Fruit fly (Drosophila melanogaster) whole organism, embryonic: ENCODE measurements around the gene CG8034.

Source experiments
- Adf1 ChIP-seq: fragments of 200-800 bp; sonication (Bioruptor generic); IDR thresholded peaks from 2 replicates; pipeline ENCODE4 v1.3.6; 2022; ENCODE audit warnings: missing biosample characterization, missing genetic modification characterization
- Atf3 ChIP-seq: fragments of 200-800 bp; sonication (Bioruptor generic); optimal IDR thresholded peaks from 3 replicates; lab custom pipeline; 2016; ENCODE audit warnings: missing biosample characterization, missing genetic modification characterization
- BEAF-32 ChIP-seq: fragments of 200-800 bp; sonication (Bioruptor generic); optimal IDR thresholded peaks from 3 replicates; lab custom pipeline; 2017; ENCODE audit warnings: missing biosample characterization, missing genetic modification characterization, mild to moderate bottlenecking, moderate library complexity, missing genetic modification reagents
- Bgb ChIP-seq: fragments of 200-800 bp; sonication (Bioruptor generic); IDR thresholded peaks from 2 replicates; pipeline ENCODE4 v1.3.6; 2022; ENCODE audit warnings: missing biosample characterization, missing genetic modification characterization; ENCODE audit not compliant: partially characterized antibody
- CG10979 ChIP-seq: fragments of 200-800 bp; sonication (Bioruptor generic); optimal IDR thresholded peaks from 2 replicates; lab custom pipeline; 2018; ENCODE audit warnings: missing biosample characterization, mild to moderate bottlenecking, missing genetic modification characterization, moderate library complexity
- CG1233 ChIP-seq: fragments of 200-800 bp; sonication (Bioruptor generic); optimal IDR thresholded peaks from 4 replicates; lab custom pipeline; 2018; ENCODE audit warnings: missing biosample characterization, mild to moderate bottlenecking, missing genetic modification characterization
- CG12744 ChIP-seq: fragments of 200-800 bp; sonication (Bioruptor generic); optimal IDR thresholded peaks from 2 replicates; lab custom pipeline; 2016; ENCODE audit warnings: missing biosample characterization, missing genetic modification characterization
- CG14710 ChIP-seq: fragments of 200-800 bp; sonication (Bioruptor generic); optimal IDR thresholded peaks from 3 replicates; lab custom pipeline; 2019; ENCODE audit warnings: missing biosample characterization, mild to moderate bottlenecking, missing genetic modification characterization, moderate library complexity
- CG16863 ChIP-seq: fragments of 200-800 bp; sonication (Bioruptor generic); optimal IDR thresholded peaks from 3 replicates; lab custom pipeline; 2016; ENCODE audit warnings: missing biosample characterization, missing genetic modification characterization
- CG17186 ChIP-seq: fragments of 200-800 bp; sonication (Bioruptor generic); optimal IDR thresholded peaks from 3 replicates; lab custom pipeline; 2017; ENCODE audit warnings: missing biosample characterization, missing genetic modification reagents, missing genetic modification characterization
- CG17328 ChIP-seq: fragments of 200-800 bp; sonication (Bioruptor generic); IDR thresholded peaks from 2 replicates; pipeline ENCODE4 v1.3.6; 2022; ENCODE audit warnings: missing biosample characterization, missing genetic modification characterization
- CG34422 ChIP-seq: fragments of 200-800 bp; sonication (Bioruptor generic); IDR thresholded peaks from 3 replicates; pipeline ENCODE4 v1.3.6; 2022; ENCODE audit warnings: missing biosample characterization, missing genetic modification characterization
- CG4617 ChIP-seq: fragments of 200-800 bp; sonication (Bioruptor generic); optimal IDR thresholded peaks from 3 replicates; lab custom pipeline; 2016; ENCODE audit warnings: missing biosample characterization, missing genetic modification characterization, borderline replicate concordance
- CG8359 ChIP-seq: fragments of 200-800 bp; sonication (Bioruptor generic); optimal IDR thresholded peaks from 2 replicates; lab custom pipeline; 2017; ENCODE audit warnings: missing biosample characterization, mild to moderate bottlenecking, missing genetic modification characterization, borderline replicate concordance
- CG8944 ChIP-seq: fragments of 200-800 bp; sonication (Bioruptor generic); optimal IDR thresholded peaks from 3 replicates; lab custom pipeline; 2016; ENCODE audit warnings: missing biosample characterization, missing genetic modification characterization
- CG9609 ChIP-seq: fragments of 200-800 bp; sonication (Bioruptor generic); optimal IDR thresholded peaks from 3 replicates; lab custom pipeline; 2016; ENCODE audit warnings: missing biosample characterization, missing genetic modification characterization
- CG9932 ChIP-seq: fragments of 200-800 bp; sonication (Bioruptor generic); IDR thresholded peaks from 2 replicates; pipeline ENCODE4 v1.3.6; 2022; ENCODE audit warnings: missing biosample characterization, missing genetic modification characterization
- D19B ChIP-seq: fragments of 200-800 bp; sonication (Bioruptor generic); optimal IDR thresholded peaks from 2 replicates; lab custom pipeline; 2017; ENCODE audit warnings: missing biosample characterization, mild to moderate bottlenecking, missing genetic modification characterization
- Dek ChIP-seq: fragments of 200-800 bp; sonication (Bioruptor generic); optimal IDR thresholded peaks from 3 replicates; lab custom pipeline; 2019; ENCODE audit warnings: missing biosample characterization, mild to moderate bottlenecking, missing genetic modification characterization, moderate library complexity
- Dfd ChIP-seq, 2 experiments: fragments of >200 bp; optimal IDR thresholded peaks; 2 replicates each; lab custom pipeline; 2017; ENCODE audit warnings: missing biosample characterization in 2 of 2, missing genetic modification characterization in 2 of 2
- Dref ChIP-seq: fragments of 200-800 bp; sonication (Bioruptor generic); IDR thresholded peaks from 2 replicates; pipeline ENCODE4 v1.3.6; 2022; ENCODE audit warnings: missing biosample characterization, missing genetic modification characterization
- HHEX ChIP-seq: fragments of 200-800 bp; sonication (Bioruptor generic); optimal IDR thresholded peaks from 3 replicates; lab custom pipeline; 2017; ENCODE audit warnings: missing biosample characterization, mild to moderate bottlenecking, missing genetic modification characterization, missing genetic modification reagents
- Hmx ChIP-seq: fragments of 200-800 bp; sonication (Bioruptor generic); optimal IDR thresholded peaks from 2 replicates; lab custom pipeline; 2016; ENCODE audit warnings: missing biosample characterization, missing genetic modification characterization
- Lpt ChIP-seq: fragments of >200 bp; optimal IDR thresholded peaks from 2 replicates; lab custom pipeline; 2018; ENCODE audit warnings: missing biosample characterization, missing genetic modification characterization
- MTF-1 ChIP-seq: fragments of 200-800 bp; sonication (Bioruptor generic); optimal IDR thresholded peaks from 2 replicates; lab custom pipeline; 2018; ENCODE audit warnings: missing biosample characterization, mild to moderate bottlenecking, missing genetic modification characterization, borderline replicate concordance
- NC2α ChIP-seq: fragments of 200-800 bp; sonication (Bioruptor generic); optimal IDR thresholded peaks from 2 replicates; lab custom pipeline; 2016; ENCODE audit warnings: missing biosample characterization, missing genetic modification characterization
- NfI ChIP-seq: fragments of 200-800 bp; sonication (Bioruptor generic); optimal IDR thresholded peaks from 3 replicates; lab custom pipeline; 2018; ENCODE audit warnings: missing biosample characterization, mild to moderate bottlenecking, missing genetic modification characterization, moderate library complexity
- Spps ChIP-seq: fragments of 200-800 bp; sonication (Bioruptor generic); optimal IDR thresholded peaks from 2 replicates; lab custom pipeline; 2018; ENCODE audit warnings: missing biosample characterization, mild to moderate bottlenecking, missing genetic modification characterization
- Sry-β ChIP-seq: fragments of 200-800 bp; sonication (Bioruptor generic); optimal IDR thresholded peaks from 2 replicates; lab custom pipeline; 2018; ENCODE audit warnings: missing biosample characterization, mild to moderate bottlenecking, missing genetic modification characterization, moderate library complexity
- Ssrp ChIP-seq: fragments of 200-800 bp; sonication (Bioruptor generic); optimal IDR thresholded peaks from 2 replicates; lab custom pipeline; 2018; ENCODE audit warnings: missing biosample characterization, mild to moderate bottlenecking, missing genetic modification characterization, moderate library complexity
- abd-A ChIP-seq: fragments of 200-800 bp; sonication (Bioruptor generic); optimal IDR thresholded peaks from 3 replicates; lab custom pipeline; 2019; ENCODE audit warnings: missing biosample characterization, mild to moderate bottlenecking, missing genetic modification characterization, moderate library complexity
- corto ChIP-seq: fragments of 200-800 bp; sonication (Bioruptor generic); optimal IDR thresholded peaks from 2 replicates; lab custom pipeline; 2016; ENCODE audit warnings: missing biosample characterization, mild to moderate bottlenecking, missing genetic modification characterization, moderate library complexity
- fd102C ChIP-seq: fragments of 200-800 bp; sonication (Bioruptor generic); optimal IDR thresholded peaks from 2 replicates; lab custom pipeline; 2018; ENCODE audit warnings: missing biosample characterization, mild to moderate bottlenecking, missing genetic modification characterization, moderate library complexity
- fd64A ChIP-seq: fragments of 200-800 bp; sonication (Bioruptor generic); optimal IDR thresholded peaks from 3 replicates; lab custom pipeline; 2018; ENCODE audit warnings: missing biosample characterization, mild to moderate bottlenecking, missing genetic modification characterization
- grau ChIP-seq: fragments of 200-800 bp; optimal IDR thresholded peaks from 3 replicates; lab custom pipeline; 2019; ENCODE audit warnings: missing biosample characterization, mild to moderate bottlenecking, missing genetic modification characterization, moderate library complexity
- hb ChIP-seq: fragments of 200-800 bp; sonication (Bioruptor generic); IDR thresholded peaks from 3 replicates; pipeline ENCODE4 v1.3.6; 2022; ENCODE audit warnings: missing biosample characterization, missing genetic modification characterization; ENCODE audit not compliant: partially characterized antibody
- her ChIP-seq: fragments of 200-800 bp; sonication (Bioruptor generic); optimal IDR thresholded peaks from 2 replicates; lab custom pipeline; 2016; ENCODE audit warnings: missing biosample characterization, missing genetic modification characterization
- hth ChIP-seq: fragments of >200 bp; optimal IDR thresholded peaks from 2 replicates; lab custom pipeline; 2017; ENCODE audit warnings: inconsistent platforms
- jing ChIP-seq: fragments of 200-800 bp; sonication (Bioruptor generic); optimal IDR thresholded peaks from 2 replicates; lab custom pipeline; 2018; ENCODE audit warnings: missing biosample characterization, mild to moderate bottlenecking, missing genetic modification characterization
- ken ChIP-seq: fragments of 200-800 bp; sonication (Bioruptor generic); IDR thresholded peaks from 3 replicates; pipeline ENCODE4 v1.3.6; 2022; ENCODE audit warnings: missing biosample characterization, missing genetic modification characterization
- lov ChIP-seq, 2 experiments: fragments of 200-800 bp in 1 of 2; fragments of >200 bp in 1 of 2; sonication (Bioruptor generic) in 1 of 2; IDR thresholded peaks in 1 of 2; optimal IDR thresholded peaks in 1 of 2; 2 replicates in 1 of 2; 3 replicates in 1 of 2; pipeline versions ENCODE4 v1.3.6 to Lab custom; 2017 to 2022; ENCODE audit warnings: missing biosample characterization in 1 of 2, missing genetic modification characterization in 1 of 2
- mld ChIP-seq: fragments of 200-800 bp; sonication (Bioruptor generic); IDR thresholded peaks from 3 replicates; pipeline ENCODE4 v1.3.6; 2022; ENCODE audit warnings: missing biosample characterization, missing genetic modification characterization; ENCODE audit not compliant: partially characterized antibody
- nom ChIP-seq: fragments of 200-800 bp; sonication (Bioruptor generic); optimal IDR thresholded peaks from 2 replicates; lab custom pipeline; 2017; ENCODE audit warnings: missing biosample characterization, missing genetic modification characterization, mild to moderate bottlenecking, moderate library complexity, missing genetic modification reagents
- onecut ChIP-seq: fragments of 200-800 bp; sonication (Bioruptor generic); IDR thresholded peaks from 2 replicates; pipeline ENCODE4 v1.3.6; 2022; ENCODE audit warnings: missing biosample characterization, missing genetic modification characterization
- pan ChIP-seq, 4 experiments: fragments of >200 bp in 3 of 4; fragments of 200-800 bp in 1 of 4; sonication (Bioruptor generic) in 1 of 4; optimal IDR thresholded peaks in 3 of 4; IDR thresholded peaks in 1 of 4; 2 replicates each; pipeline versions ENCODE4 v1.3.6 to Lab custom; 2017 to 2022; ENCODE audit warnings: missing biosample characterization in 2 of 4, missing genetic modification characterization in 2 of 4, mixed read lengths in 1 of 4
- pnt ChIP-seq: fragments of 200-800 bp; sonication (Bioruptor generic); optimal IDR thresholded peaks from 3 replicates; lab custom pipeline; 2016; ENCODE audit warnings: missing biosample characterization, missing genetic modification characterization
- sens-2 ChIP-seq: fragments of 200-800 bp; sonication (Bioruptor generic); IDR thresholded peaks from 2 replicates; pipeline ENCODE4 v1.3.6; 2022; ENCODE audit warnings: missing biosample characterization, missing genetic modification characterization
- tgo ChIP-seq: fragments of 200-800 bp; sonication (Bioruptor generic); IDR thresholded peaks from 3 replicates; pipeline ENCODE4 v1.3.6; 2022; ENCODE audit warnings: missing biosample characterization, missing genetic modification characterization
- twi ChIP-seq: fragments of 200-800 bp; optimal IDR thresholded peaks from 2 replicates; lab custom pipeline; 2019; ENCODE audit warnings: missing biosample characterization, mild to moderate bottlenecking, missing genetic modification characterization, moderate library complexity

CG8034 gene

DNA sequence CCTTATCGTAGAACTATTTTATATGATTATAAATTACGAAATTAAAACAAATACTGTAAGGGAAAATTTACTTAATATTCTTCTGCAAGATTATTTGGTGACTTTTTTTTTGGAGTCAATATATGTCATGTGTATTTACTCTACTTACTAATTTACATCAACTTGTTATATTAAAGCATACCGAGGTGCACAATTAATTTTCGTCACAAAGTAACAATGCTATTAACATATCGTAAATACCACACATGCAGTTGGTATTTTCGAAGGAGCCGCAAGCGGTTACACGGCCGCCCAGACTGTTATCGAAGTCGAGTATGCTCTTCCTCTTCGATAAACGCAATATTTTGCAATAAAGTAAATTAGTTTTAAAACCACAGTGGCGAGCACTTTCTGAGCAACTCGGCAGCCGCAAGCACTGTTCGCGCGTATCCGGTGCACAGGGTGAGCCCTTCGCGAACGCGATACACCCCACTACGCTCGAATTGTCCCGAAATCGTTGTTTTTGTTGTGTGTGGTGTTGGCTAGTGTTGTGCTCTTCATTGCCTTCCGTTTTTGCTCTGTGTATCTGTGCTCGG, 36.3 kb downstream of the CG8034 start, which contains the start of gene Vav (continued):
- no peak for TF ChIP-seq abd-A (tag; lab: Kevin White, UChicago)
- peak; percentile 24 for TF ChIP-seq CG14710 (tag; lab: Kevin White, UChicago)
- TF ChIP-seq jing (GFP tag; lab: Kevin White, UChicago) = no peak
- peak; percentile 73 for TF ChIP-seq Dref (GFP tag; lab: Robert Waterston, UW)
- peak; percentile 35 for TF ChIP-seq CG4617
- TF ChIP-seq fd64A = no peak
- TF ChIP-seq Dfd (GFP tag; optimal IDR thresholded peaks at IDR 0.05; lab: Kevin White, UChicago) = no peak
- TF ChIP-seq Bgb (GFP tag; lab: Robert Waterston, UW) = peak; percentile 50; the same call in 1 of the 2 replicates
- TF ChIP-seq Spps = no peak
- no peak for TF ChIP-seq CG16863 (GFP tag; lab: Kevin White, UChicago)
- no peak for TF ChIP-seq twi (tag; lab: Kevin White, UChicago)
- TF ChIP-seq CG34422 (GFP tag; lab: Robert Waterston, UW) = no peak
- TF ChIP-seq Atf3 = no peak
- TF ChIP-seq D19B = no peak
- no peak for TF ChIP-seq hth
- no peak for TF ChIP-seq corto (GFP tag; lab: Kevin White, UChicago)
- TF ChIP-seq CG12744 (GFP tag; lab: Kevin White, UChicago) = no peak
- no peak for TF ChIP-seq Adf1 (GFP tag; lab: Robert Waterston, UW)
- no peak for TF ChIP-seq lov (optimal IDR thresholded peaks at IDR 0.05; lab: Kevin White, UChicago)
- no peak for TF ChIP-seq lov (GFP tag; IDR thresholded peaks at IDR 0.05; lab: Robert Waterston, UW)
- TF ChIP-seq CG17186 (GFP tag; lab: Kevin White, UChicago) = no peak
- no peak for TF ChIP-seq NC2α (GFP tag; lab: Kevin White, UChicago)
- no peak for TF ChIP-seq CG17328
- TF ChIP-seq BEAF-32 = peak; percentile 36
- TF ChIP-seq Lpt = no peak
- TF ChIP-seq pnt (GFP tag; lab: Kevin White, UChicago) = no peak
- no peak for TF ChIP-seq CG10979
- TF ChIP-seq sens-2 (GFP tag; lab: Robert Waterston, UW) = no peak
- TF ChIP-seq mld (GFP tag; lab: Robert Waterston, UW) = 0 out of 3 replicates have a peak, but pooled peaks have one; percentile 28
- TF ChIP-seq HHEX (GFP tag; lab: Kevin White, UChicago) = no peak
- TF ChIP-seq CG1233 (GFP tag; lab: Kevin White, UChicago) = no peak
- no peak for TF ChIP-seq Sry-β
- no peak for TF ChIP-seq hb
- TF ChIP-seq grau (tag; lab: Kevin White, UChicago) = peak; percentile 3
- TF ChIP-seq CG9932 = no peak
- peak; percentile 44 for TF ChIP-seq nom (GFP tag; lab: Kevin White, UChicago)
- TF ChIP-seq Ssrp (tag; lab: Kevin White, UChicago) = no peak
- no peak for TF ChIP-seq CG9609 (GFP tag; lab: Kevin White, UChicago)
- no peak for TF ChIP-seq ken (GFP tag; lab: Robert Waterston, UW)
- no peak for TF ChIP-seq her
- TF ChIP-seq onecut = peak; percentile 16; the same call in 1 of the 2 replicates
- TF ChIP-seq MTF-1 (GFP tag; lab: Kevin White, UChicago) = peak; percentile 34
- no peak for TF ChIP-seq NfI (GFP tag; lab: Kevin White, UChicago)
- no peak for TF ChIP-seq CG8944
- TF ChIP-seq Dek = no peak
- TF ChIP-seq pan (optimal IDR thresholded peaks at IDR 0.05; lab: Kevin White, UChicago) = no peak
- peak in 1 of 2 experiments; percentile 37 for TF ChIP-seq pan (GFP tag; optimal IDR thresholded peaks at IDR 0.05 in 1 of 2, IDR thresholded peaks at IDR 0.05 in 1 of 2)
- TF ChIP-seq CG8359 (GFP tag; lab: Kevin White, UChicago) = no peak
- no peak for TF ChIP-seq tgo (GFP tag; lab: Robert Waterston, UW)
- no peak for TF ChIP-seq fd102C
- no peak for TF ChIP-seq Hmx (GFP tag; lab: Kevin White, UChicago)
